Worm (Caenorhabditis elegans) whole organism, L4 larva: Measurements from ENCODE around the gene fbxa-183.

Experiments used
- F10B5.3 ChIP-seq: sonication (generic microtip); optimal IDR thresholded peaks from 2 replicates; lab custom pipeline; 2016; ENCODE audit warnings: mild to moderate bottlenecking, missing genetic modification characterization, missing compliant biosample characterization
- ZK546.5 ChIP-seq, 2 experiments: sonication (generic microtip); optimal IDR thresholded peaks; 2 replicates each; lab custom pipeline; 2017; ENCODE audit warnings: missing biosample characterization in 2 of 2, missing genetic modification characterization in 2 of 2
- ama-1 ChIP-seq: fragments of 150-350 bp; optimal IDR thresholded peaks from 2 replicates; lab custom pipeline; 2014; ENCODE audit warnings: inconsistent platforms, mixed read lengths
- dmd-9 ChIP-seq: fragments of 200-800 bp; sonication (Bioruptor generic); IDR thresholded peaks from 2 replicates; pipeline ENCODE4 v1.3.6; 2022; ENCODE audit warnings: missing genetic modification reagents, missing genetic modification characterization, missing compliant biosample characterization
- rbr-2 ChIP-seq: sonication (generic microtip); optimal IDR thresholded peaks from 2 replicates; lab custom pipeline; 2016; ENCODE audit warnings: missing genotype, missing genetic modification characterization, missing compliant biosample characterization
- snpc-4 ChIP-seq: fragments of 150-350 bp; optimal IDR thresholded peaks from 2 replicates; lab custom pipeline; 2014; ENCODE audit warnings: missing biosample characterization, missing genetic modification characterization

DNA sequence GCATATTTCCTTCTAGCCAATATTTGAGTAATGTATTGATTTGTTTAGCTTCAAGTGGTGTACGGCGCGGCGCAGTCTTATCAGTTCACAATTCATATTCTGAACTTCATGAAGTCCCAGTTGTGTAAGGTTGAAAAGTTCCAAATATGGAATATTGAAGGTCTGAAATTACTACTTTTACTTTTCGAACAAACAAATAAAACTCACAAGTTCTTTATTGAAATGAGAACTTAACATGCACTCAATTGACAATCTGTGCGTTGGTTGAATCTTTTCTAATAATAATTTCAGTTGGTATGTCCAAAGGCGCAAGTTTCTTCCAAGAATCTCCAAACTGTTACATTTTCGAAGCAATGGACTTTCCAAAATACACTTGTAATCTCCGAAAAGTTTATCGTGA, 23.8 kb downstream of the fbxa-183 start, which contains the start of gene C53A3.4:
- TF ChIP-seq rbr-2 (tag; lab: Kevin White, UChicago) (no peak), snpc-4 (tag; lab: Kevin White, UChicago) (no peak), ZK546.5 (tag; optimal IDR thresholded peaks at IDR 0.05; lab: Kevin White, UChicago) (no peak), ama-1 (lab: Kevin White, UChicago) (no peak), dmd-9 (GFP tag; lab: Robert Waterston, UW) (no peak), F10B5.3 (tag; lab: Kevin White, UChicago) (no peak)
